Worm (Caenorhabditis elegans) whole organism, dauer: ENCODE results near the gene F25H9.6.

Source experiments
- unc-62 ChIP-seq: sonication (generic microtip); optimal IDR thresholded peaks from 2 replicates; lab custom pipeline; 2017; ENCODE audit warnings: missing biosample characterization, missing genetic modification reagents, missing genetic modification characterization

Gene F25H9.6

ce11 chrV:13468190-13468765 is at the start of gene F25H9.6, which contains the start of gene F25H9.7:
TSS of gene F25H9.6 (minus strand) at chrV:13468361.
TSS of gene F25H9.7 (plus strand) at chrV:13468376.
- no peak for TF ChIP-seq unc-62 (GFP tag; lab: Kevin White, UChicago)

ce11 chrV:13515115-13515514 is 47.0 kb upstream of the F25H9.6 start, which contains the start of gene semi-1:
TSS of gene semi-1 (minus strand) at chrV:13515215.
- TF ChIP-seq unc-62 (GFP tag; lab: Kevin White, UChicago): no peak

DNA sequence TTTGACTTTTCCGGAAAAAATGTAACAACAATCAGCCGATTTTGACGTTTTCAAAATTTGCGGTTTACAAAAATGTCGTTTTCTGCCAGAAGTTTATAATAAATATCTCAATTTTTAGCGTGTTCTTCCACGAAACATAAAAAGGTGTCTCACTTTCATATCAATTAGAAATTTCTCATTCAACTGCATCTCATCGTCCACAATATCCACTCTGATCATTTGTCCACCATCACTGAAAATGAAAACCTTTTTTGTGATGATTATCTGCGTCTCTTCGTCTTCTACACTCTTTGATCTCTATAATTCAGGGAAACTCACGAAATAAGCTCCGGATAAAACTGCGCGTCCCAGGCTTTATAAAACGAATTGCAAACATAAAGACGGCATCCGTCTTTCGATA is 44.4 kb upstream of the F25H9.6 start:
- TF ChIP-seq unc-62 (GFP tag; lab: Kevin White, UChicago): no peak

DNA sequence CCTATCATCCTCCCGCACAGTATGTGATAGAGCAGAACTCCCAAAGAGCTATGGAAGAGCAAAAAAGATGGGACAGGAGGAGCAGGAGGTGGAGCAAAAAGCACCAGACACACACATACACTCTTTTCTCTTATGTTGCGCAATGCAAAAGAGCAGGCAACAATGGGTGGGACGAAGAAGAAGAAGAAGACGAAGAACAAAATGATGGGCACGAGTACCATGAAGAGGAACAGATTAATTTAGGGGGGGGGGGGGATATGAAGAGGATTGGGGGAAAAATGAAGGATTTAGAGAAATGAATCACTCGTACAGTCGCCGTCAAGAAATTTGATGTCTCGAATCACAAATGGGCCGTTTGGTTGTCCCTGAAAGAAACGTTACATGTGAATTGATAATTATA is 43.5 kb upstream of the F25H9.6 start, which contains the start of gene avr-15:
TSS of gene avr-15 (minus strand) at position 101 of the 400 bp plus-strand sequence.
- no peak for TF ChIP-seq unc-62 (GFP tag; lab: Kevin White, UChicago)

DNA sequence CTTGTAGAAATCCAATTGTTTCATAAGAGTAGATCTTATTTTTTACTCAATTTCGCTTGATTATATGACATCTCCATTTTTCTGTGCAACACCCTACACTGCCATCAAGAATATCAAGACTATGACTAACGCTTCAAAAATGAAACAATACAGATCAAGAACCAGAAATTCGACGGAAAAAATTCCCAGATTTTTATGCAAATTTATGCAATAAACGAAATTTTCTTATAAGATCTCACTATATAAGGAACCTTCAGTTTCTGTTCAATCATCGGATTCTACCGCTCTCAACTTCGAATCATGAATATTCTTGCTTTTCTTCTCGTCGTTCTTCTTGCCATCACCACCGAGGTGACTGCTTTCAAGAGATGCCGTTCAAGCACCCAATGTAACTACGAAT is 38.2 kb upstream of the F25H9.6 start, which contains the start of gene R11G10.4:
TSS of gene R11G10.4 (plus strand) at position 301 of the 400 bp plus-strand sequence.
- TF ChIP-seq unc-62 (GFP tag; lab: Kevin White, UChicago): no peak

ce11 chrV:13499227-13499626 is 31.1 kb upstream of the F25H9.6 start:
- no peak for TF ChIP-seq unc-62 (GFP tag; lab: Kevin White, UChicago)

- TF ChIP-seq unc-62 (GFP tag; lab: Kevin White, UChicago): no peak
These were observed 29.2 kb upstream of the F25H9.6 start, which contains the start of the genes eea-1 and gut-2 for ce11 chrV:13497322-13497847. TSS of gene eea-1 (minus strand) at chrV:13497372. TSS of gene gut-2 (plus strand) at chrV:13497690.

- TF ChIP-seq unc-62 (GFP tag; lab: Kevin White, UChicago): no peak
These were observed 21.7 kb upstream of the F25H9.6 start, which contains the start of gene T10G3.3 for ce11 chrV:13489830-13490229. TSS of gene T10G3.3 (minus strand) at chrV:13490199.

ce11 chrV:13488297-13488803 is 20.2 kb upstream of the F25H9.6 start:
- TF ChIP-seq unc-62 (GFP tag; lab: Kevin White, UChicago): no peak

DNA sequence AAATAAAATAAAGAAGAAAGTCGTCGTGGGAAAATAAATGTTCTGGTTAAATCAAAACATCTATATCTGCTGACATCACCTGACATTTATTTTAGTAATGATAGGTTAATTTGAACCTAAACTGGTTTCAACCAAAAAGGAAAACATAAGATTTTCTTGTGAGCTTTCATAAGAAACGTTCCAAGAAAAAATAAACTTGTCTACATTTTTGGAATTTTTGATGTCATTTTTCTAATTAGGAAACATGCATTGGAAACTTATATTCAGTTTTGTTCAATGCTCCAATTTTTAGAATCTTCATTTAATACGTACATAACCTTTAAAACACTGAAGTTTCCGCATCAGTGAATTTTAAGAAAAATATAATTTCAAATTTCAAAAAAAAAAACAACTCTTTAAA is 17.6 kb upstream of the F25H9.6 start:
- no peak for TF ChIP-seq unc-62 (GFP tag; lab: Kevin White, UChicago)

ce11 chrV:13484339-13484738 is 16.2 kb upstream of the F25H9.6 start, which contains the start of gene T10G3.4:
TSS of gene T10G3.4 (minus strand) at chrV:13484439.
- no peak for TF ChIP-seq unc-62 (GFP tag; lab: Kevin White, UChicago)

ce11 chrV:13479766-13480165 is 11.6 kb upstream of the F25H9.6 start, which contains the start of gene T10G3.2:
TSS of gene T10G3.2 (minus strand) at chrV:13479866.
- no peak for TF ChIP-seq unc-62 (GFP tag; lab: Kevin White, UChicago)

DNA sequence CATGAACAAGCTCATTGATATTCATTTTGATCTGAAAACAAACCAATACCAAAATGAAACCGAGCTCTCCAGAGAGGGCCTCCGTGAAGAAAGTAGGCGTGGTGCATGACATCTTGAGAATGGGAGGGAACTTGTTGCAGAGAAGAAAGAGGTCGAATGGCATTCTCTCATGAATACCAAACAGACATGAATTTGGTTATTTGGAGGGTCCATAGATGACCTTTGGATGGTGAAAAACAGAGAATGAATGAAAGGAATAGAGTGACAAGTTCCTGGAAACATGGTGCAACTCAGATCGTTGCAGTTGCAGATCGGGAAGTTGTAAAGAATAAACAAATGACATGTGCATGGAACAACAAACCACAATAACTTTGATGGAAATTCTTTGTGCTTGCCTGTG is 8.2 kb upstream of the F25H9.6 start, which contains the start of gene T10G3.8:
TSS of gene T10G3.8 (minus strand) at position 101 of the 400 bp plus-strand sequence.
- TF ChIP-seq unc-62 (GFP tag; lab: Kevin White, UChicago): no peak

- TF ChIP-seq unc-62 (GFP tag; lab: Kevin White, UChicago): no peak
These were observed 5.3 kb upstream of the F25H9.6 start, which contains the start of gene T10G3.1 for ce11 chrV:13473467-13473866. TSS of gene T10G3.1 (minus strand) at chrV:13473679.

DNA sequence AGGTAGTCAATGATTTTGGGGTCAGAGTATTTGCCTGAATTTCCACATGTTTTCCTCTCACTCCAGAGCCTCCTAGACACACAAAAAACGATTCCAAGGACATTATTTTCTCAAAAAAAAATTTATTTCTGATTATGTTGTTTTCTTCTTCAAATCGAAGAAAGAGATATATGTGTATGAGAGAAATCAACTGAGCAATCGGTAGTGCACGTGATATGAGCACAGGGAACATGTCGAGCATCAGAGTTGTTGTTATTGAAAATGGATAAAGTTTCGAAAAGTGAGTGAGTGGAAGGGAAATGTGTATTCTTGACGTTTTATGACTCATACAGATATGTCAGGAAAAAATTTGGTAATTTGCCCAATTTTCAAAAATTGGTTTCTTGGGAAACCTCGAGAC is 3.9 kb upstream of the F25H9.6 start:
- no peak for TF ChIP-seq unc-62 (GFP tag; lab: Kevin White, UChicago)

- no peak for TF ChIP-seq unc-62 (GFP tag; lab: Kevin White, UChicago)
These were observed 4.0 kb downstream of the F25H9.6 start for ce11 chrV:13464123-13464522.
